Fruit fly (Drosophila melanogaster) whole organism, wandering third instar larva: ENCODE data around the gene futsch.

ENCODE experiments used
- Abd-B ChIP-seq: fragments of >200 bp; optimal IDR thresholded peaks from 2 replicates; lab custom pipeline; 2017; ENCODE audit warnings: missing biosample characterization, missing genetic modification characterization
- CG32264 ChIP-seq: fragments of 200-800 bp; sonication (Bioruptor generic); optimal IDR thresholded peaks from 2 replicates; lab custom pipeline; 2016; ENCODE audit warnings: missing biosample characterization, missing genetic modification characterization
- CG9705 ChIP-seq: fragments of 200-800 bp; sonication (Bioruptor generic); optimal IDR thresholded peaks from 2 replicates; lab custom pipeline; 2018; ENCODE audit warnings: missing biosample characterization, mild to moderate bottlenecking, missing genetic modification characterization
- CrebA ChIP-seq: fragments of 200-800 bp; sonication (Bioruptor generic); optimal IDR thresholded peaks from 2 replicates; lab custom pipeline; 2016; ENCODE audit warnings: missing biosample characterization, mild to moderate bottlenecking, missing genetic modification characterization, borderline replicate concordance
- Dfd ChIP-seq: fragments of >200 bp; optimal IDR thresholded peaks from 2 replicates; lab custom pipeline; 2017; ENCODE audit warnings: missing biosample characterization, missing genetic modification characterization
- GATAd ChIP-seq: sonication (Bioruptor generic); optimal IDR thresholded peaks from 2 replicates; lab custom pipeline; 2016; ENCODE audit warnings: missing biosample characterization, missing genetic modification characterization
- HLH106 ChIP-seq: fragments of 200-800 bp; optimal IDR thresholded peaks from 3 replicates; lab custom pipeline; 2019; ENCODE audit warnings: missing biosample characterization, mild to moderate bottlenecking, missing genetic modification characterization, moderate library complexity
- Hr78 ChIP-seq: fragments of >200 bp; optimal IDR thresholded peaks from 2 replicates; lab custom pipeline; 2017; ENCODE audit warnings: missing biosample characterization, missing genetic modification characterization
- Hr83 ChIP-seq: fragments of 200-300 bp; sonication (Bioruptor generic); optimal IDR thresholded peaks from 2 replicates; lab custom pipeline; 2016; ENCODE audit warnings: missing biosample characterization, mild to moderate bottlenecking, missing genetic modification characterization, moderate library complexity; ENCODE audit not compliant: poor library complexity, severe bottlenecking
- Jra ChIP-seq: sonication (Bioruptor generic); optimal IDR thresholded peaks from 2 replicates; lab custom pipeline; 2016; ENCODE audit warnings: missing biosample characterization, missing genetic modification characterization
- OdsH ChIP-seq: fragments of 200-800 bp; sonication (Bioruptor generic); optimal IDR thresholded peaks from 2 replicates; lab custom pipeline; 2016; ENCODE audit warnings: missing biosample characterization, mild to moderate bottlenecking, missing genetic modification characterization
- Rel ChIP-seq, 2 experiments: fragments of 200-800 bp; sonication (Bioruptor generic) in 1 of 2; optimal IDR thresholded peaks; 2 replicates in 1 of 2; 3 replicates in 1 of 2; lab custom pipeline; 2016 to 2019; ENCODE audit warnings: mild to moderate bottlenecking in 2 of 2, missing biosample characterization in 2 of 2, missing genetic modification characterization in 2 of 2, moderate library complexity in 1 of 2
- Sp1 ChIP-seq: fragments of 200-800 bp; sonication (Bioruptor generic); optimal IDR thresholded peaks from 3 replicates; lab custom pipeline; 2019; ENCODE audit warnings: missing biosample characterization, mild to moderate bottlenecking, missing genetic modification characterization, moderate library complexity
- Vsx2 ChIP-seq: fragments of 200-300, 225-300 bp; sonication (Bioruptor generic); optimal IDR thresholded peaks from 2 replicates; lab custom pipeline; 2018; ENCODE audit warnings: missing biosample characterization, missing genetic modification characterization; ENCODE audit not compliant: partially characterized antibody
- br ChIP-seq: fragments of 200-800 bp; sonication (Bioruptor generic); optimal IDR thresholded peaks from 2 replicates; lab custom pipeline; 2016; ENCODE audit warnings: missing biosample characterization, missing genetic modification characterization
- brk ChIP-seq: fragments of 200-800 bp; sonication (Bioruptor generic); optimal IDR thresholded peaks from 2 replicates; lab custom pipeline; 2016; ENCODE audit warnings: missing biosample characterization, mild to moderate bottlenecking, missing genetic modification characterization
- dl ChIP-seq, 2 experiments: fragments of 175-275, 200-275 bp in 1 of 2; fragments of 200-275 bp in 1 of 2; sonication (Bioruptor generic); optimal IDR thresholded peaks; lab custom pipeline; 2018; ENCODE audit warnings: mild to moderate bottlenecking in 2 of 2, missing biosample characterization in 2 of 2, missing genetic modification characterization in 2 of 2, moderate library complexity in 2 of 2; ENCODE audit not compliant: partially characterized antibody in 2 of 2, insufficient read depth in 1 of 2
- dsf ChIP-seq: sonication (Bioruptor generic); optimal IDR thresholded peaks from 2 replicates; lab custom pipeline; 2016; ENCODE audit warnings: missing biosample characterization, missing genetic modification characterization, borderline replicate concordance
- ey ChIP-seq: fragments of 200-800 bp; sonication (Bioruptor generic); optimal IDR thresholded peaks from 2 replicates; lab custom pipeline; 2016; ENCODE audit warnings: missing biosample characterization, missing genetic modification characterization
- foxo ChIP-seq, 2 experiments: fragments of 200-800 bp; sonication (Bioruptor generic); optimal IDR thresholded peaks; 2 replicates in 1 of 2; 3 replicates in 1 of 2; lab custom pipeline; 2016 to 2017; ENCODE audit warnings: missing biosample characterization in 2 of 2, missing genetic modification characterization in 2 of 2
- fru ChIP-seq: fragments of 200-800 bp; sonication (Bioruptor generic); optimal IDR thresholded peaks from 3 replicates; lab custom pipeline; 2016; ENCODE audit warnings: missing biosample characterization, mild to moderate bottlenecking, missing genetic modification characterization
- h ChIP-seq: fragments of 200-800 bp; sonication (Bioruptor generic); optimal IDR thresholded peaks from 3 replicates; lab custom pipeline; 2016; ENCODE audit warnings: missing biosample characterization, mild to moderate bottlenecking, missing genetic modification characterization
- jim ChIP-seq: fragments of 175-275, 200-325 bp; sonication (Bioruptor generic); optimal IDR thresholded peaks from 2 replicates; lab custom pipeline; 2016; ENCODE audit warnings: missing biosample characterization, mild to moderate bottlenecking, missing genetic modification characterization
- lola ChIP-seq: fragments of >200 bp; optimal IDR thresholded peaks from 2 replicates; lab custom pipeline; 2017; ENCODE audit warnings: missing biosample characterization, missing genetic modification characterization
- pan ChIP-seq: fragments of >200 bp; optimal IDR thresholded peaks from 2 replicates; lab custom pipeline; 2017
- psq ChIP-seq: fragments of 200-800 bp; sonication (Bioruptor generic); optimal IDR thresholded peaks from 3 replicates; lab custom pipeline; 2017; ENCODE audit warnings: missing biosample characterization, mild to moderate bottlenecking, missing genetic modification characterization, moderate library complexity
- rgr ChIP-seq: fragments of 200-800 bp; sonication (Bioruptor generic); optimal IDR thresholded peaks from 3 replicates; lab custom pipeline; 2016; ENCODE audit warnings: missing biosample characterization, mild to moderate bottlenecking, missing genetic modification characterization
- sage ChIP-seq: fragments of 200-800 bp; sonication (Bioruptor generic); optimal IDR thresholded peaks from 2 replicates; lab custom pipeline; 2016; ENCODE audit warnings: missing biosample characterization, mild to moderate bottlenecking, missing genetic modification characterization
- sv ChIP-seq: fragments of 200-800 bp; sonication (Bioruptor generic); optimal IDR thresholded peaks from 3 replicates; lab custom pipeline; 2016; ENCODE audit warnings: missing biosample characterization, missing genetic modification characterization
- tai ChIP-seq: sonication (Bioruptor generic); optimal IDR thresholded peaks from 2 replicates; lab custom pipeline; 2016; ENCODE audit warnings: missing biosample characterization, missing genetic modification characterization
- usp ChIP-seq: fragments of >200 bp; optimal IDR thresholded peaks from 2 replicates; lab custom pipeline; 2017; ENCODE audit warnings: missing biosample characterization, missing genetic modification characterization
- woc ChIP-seq: sonication (Bioruptor generic); optimal IDR thresholded peaks from 2 replicates; lab custom pipeline; 2016; ENCODE audit warnings: missing biosample characterization, mild to moderate bottlenecking, missing genetic modification characterization

The futsch gene

dm6 chrX:1469717-1470116, 60.8 kb downstream of the futsch start, which contains the start of gene CG32808:
CG32808 (minus strand) TSS chrX:1469817.
- TF ChIP-seq Sp1 (GFP tag; lab: Kevin White, UChicago) = no peak
- no peak for TF ChIP-seq sv
- no peak for TF ChIP-seq OdsH (GFP tag; lab: Kevin White, UChicago)
- no peak for TF ChIP-seq dsf (GFP tag; lab: Kevin White, UChicago)
- no peak for TF ChIP-seq usp
- no peak for TF ChIP-seq Vsx2 (GFP tag; lab: Kevin White, UChicago)
- TF ChIP-seq foxo (GFP tag; optimal IDR thresholded peaks at IDR 0.05; lab: Kevin White, UChicago) = no peak
- TF ChIP-seq Jra (GFP tag; lab: Kevin White, UChicago) = no peak
- no peak for TF ChIP-seq Abd-B (GFP tag; lab: Kevin White, UChicago)
- TF ChIP-seq woc (GFP tag; lab: Kevin White, UChicago) = no peak

dm6 chrX:1470562-1470961, 61.7 kb downstream of the futsch start, which contains the start of gene pck:
pck (plus strand) TSS chrX:1470666.
- peak in 1 of 2 experiments; percentile 83 for TF ChIP-seq foxo (GFP tag; optimal IDR thresholded peaks at IDR 0.05; lab: Kevin White, UChicago)
- TF ChIP-seq ey (GFP tag; lab: Kevin White, UChicago) = peak; percentile 74
- TF ChIP-seq pan (lab: Kevin White, UChicago) = no peak
- peak; percentile 79 for TF ChIP-seq br
- peak; percentile 49 for TF ChIP-seq HLH106
- peak; percentile 82 for TF ChIP-seq rgr (GFP tag; lab: Kevin White, UChicago)
- TF ChIP-seq Rel (GFP tag; optimal IDR thresholded peaks at IDR 0.05; lab: Kevin White, UChicago) = no peak
- TF ChIP-seq Rel (tag; optimal IDR thresholded peaks at IDR 0.05; lab: Kevin White, UChicago) = peak; percentile 19
- peak; percentile 75 for TF ChIP-seq OdsH (GFP tag; lab: Kevin White, UChicago)
- no peak for TF ChIP-seq dl (GFP tag; optimal IDR thresholded peaks at IDR 0.05; lab: Kevin White, UChicago; ENCODE audit: insufficient read depth in 1 of 2, partially characterized antibody in 2 of 2)
- TF ChIP-seq GATAd (GFP tag; lab: Kevin White, UChicago) = peak; percentile 39
- TF ChIP-seq CG32264 (GFP tag; lab: Kevin White, UChicago) = no peak
- peak; percentile 84 for TF ChIP-seq h (GFP tag; lab: Kevin White, UChicago)
- peak; percentile 51 for TF ChIP-seq Sp1 (GFP tag; lab: Kevin White, UChicago)
- TF ChIP-seq psq = peak; percentile 58
- TF ChIP-seq Hr83 (GFP tag; lab: Kevin White, UChicago) = peak; percentile 11
- peak; percentile 75 for TF ChIP-seq fru (GFP tag; lab: Kevin White, UChicago)
- TF ChIP-seq CG9705 (GFP tag; lab: Kevin White, UChicago) = no peak
- TF ChIP-seq sv = peak; percentile 71

dm6 chrX:1472222-1472621, 63.4 kb downstream of the futsch start, which contains the start of gene CG14780:
CG14780 (plus strand) TSS chrX:1472522.
- TF ChIP-seq dl (GFP tag; optimal IDR thresholded peaks at IDR 0.05; lab: Kevin White, UChicago; ENCODE audit: insufficient read depth in 1 of 2, partially characterized antibody in 2 of 2) (no peak), Dfd (GFP tag; lab: Kevin White, UChicago) (no peak), Vsx2 (GFP tag; lab: Kevin White, UChicago) (no peak), Sp1 (GFP tag; lab: Kevin White, UChicago) (no peak), brk (GFP tag; lab: Kevin White, UChicago) (no peak), usp (no peak)
- TF ChIP-seq, all 38 proteins: peak for 0

- TF ChIP-seq GATAd (GFP tag; lab: Kevin White, UChicago) = no peak
- no peak for TF ChIP-seq tai (GFP tag; lab: Kevin White, UChicago)
- no peak for TF ChIP-seq foxo (GFP tag; optimal IDR thresholded peaks at IDR 0.05; lab: Kevin White, UChicago)
- no peak for TF ChIP-seq ey (GFP tag; lab: Kevin White, UChicago)
- no peak for TF ChIP-seq sage (GFP tag; lab: Kevin White, UChicago)
- no peak for TF ChIP-seq jim (GFP tag; lab: Kevin White, UChicago)
- TF ChIP-seq sv = no peak
- no peak for TF ChIP-seq lola (GFP tag; lab: Kevin White, UChicago)
- TF ChIP-seq dsf (GFP tag; lab: Kevin White, UChicago) = no peak
- TF ChIP-seq CrebA (GFP tag; lab: Kevin White, UChicago) = no peak
- TF ChIP-seq CG32264 (GFP tag; lab: Kevin White, UChicago) = no peak
- no peak for TF ChIP-seq Hr78 (GFP tag; lab: Kevin White, UChicago)
- no peak for TF ChIP-seq Sp1 (GFP tag; lab: Kevin White, UChicago)
Measured at dm6 chrX:1476436-1476835, 67.6 kb downstream of the futsch start.
